Worm (Caenorhabditis elegans) whole organism, young adult: ENCODE data around the gene chs-2.

Experiments
- B0019.2 ChIP-seq: fragments of 200-800 bp; sonication (Bioruptor generic); conservative IDR thresholded peaks from 2 replicates; pipeline ENCODE4 v1.3.6; 2022; ENCODE audit warnings: missing genetic modification reagents, missing genetic modification characterization, missing compliant biosample characterization
- B0035.1 ChIP-seq: sonication (generic microtip); optimal IDR thresholded peaks from 2 replicates; lab custom pipeline; 2016; ENCODE audit warnings: missing genetic modification characterization, mild to moderate bottlenecking, missing compliant biosample characterization, missing genotype, missing genetic modification reagents
- B0261.1 ChIP-seq: sonication (generic microtip); optimal IDR thresholded peaks from 2 replicates; lab custom pipeline; 2016; ENCODE audit warnings: mild to moderate bottlenecking, missing genetic modification characterization, moderate library complexity, missing compliant biosample characterization
- D2030.7 ChIP-seq: fragments of 200-800 bp; sonication (Bioruptor generic); IDR thresholded peaks from 2 replicates; pipeline ENCODE4 v1.3.6; 2022; ENCODE audit warnings: missing genetic modification reagents, missing genetic modification characterization, missing compliant biosample characterization
- F23B12.7 ChIP-seq: sonication (generic microtip); optimal IDR thresholded peaks from 2 replicates; lab custom pipeline; 2017; ENCODE audit warnings: missing genetic modification characterization, mild to moderate bottlenecking, missing compliant biosample characterization, antibody characterized with exemption, moderate library complexity; ENCODE audit not compliant: insufficient read depth
- K12H6.12 ChIP-seq: fragments of 200-800 bp; sonication (Bioruptor generic); optimal IDR thresholded peaks from 2 replicates; lab custom pipeline; 2018; ENCODE audit warnings: mild to moderate bottlenecking, missing genetic modification characterization, missing compliant biosample characterization
- Y53F4B.3 ChIP-seq: fragments of 200-800 bp; sonication (Bioruptor generic); IDR thresholded peaks from 2 replicates; pipeline ENCODE4 v1.3.6; 2022; ENCODE audit warnings: missing genetic modification reagents, missing genetic modification characterization, missing compliant biosample characterization
- akir-1 ChIP-seq: fragments of 200-800 bp; sonication (Bioruptor generic); optimal IDR thresholded peaks from 2 replicates; lab custom pipeline; 2018; ENCODE audit warnings: mild to moderate bottlenecking, missing genetic modification characterization, moderate library complexity, missing compliant biosample characterization
- aptf-2 ChIP-seq: fragments of 200-800 bp; sonication (Bioruptor generic); conservative IDR thresholded peaks from 2 replicates; pipeline ENCODE4 v1.3.6; 2022; ENCODE audit warnings: missing genetic modification reagents, missing genetic modification characterization, missing compliant biosample characterization
- bed-1 ChIP-seq: fragments of 200-800 bp; sonication (Bioruptor generic); IDR thresholded peaks from 2 replicates; pipeline ENCODE4 v1.3.6; 2022; ENCODE audit warnings: missing genetic modification reagents, missing genetic modification characterization, missing compliant biosample characterization
- cebp-1 ChIP-seq, 2 experiments: fragments of 200-800 bp in 1 of 2; sonication (Bioruptor generic) in 1 of 2; sonication (generic microtip) in 1 of 2; IDR thresholded peaks in 1 of 2; optimal IDR thresholded peaks in 1 of 2; 2 replicates each; pipeline versions ENCODE4 v1.3.6 to Lab custom; 2017 to 2022; ENCODE audit warnings: missing compliant biosample characterization in 2 of 2, missing genetic modification characterization in 2 of 2, mild to moderate bottlenecking in 1 of 2, missing genetic modification reagents in 1 of 2, moderate library complexity in 1 of 2
- ceh-27 ChIP-seq: fragments of 200-800 bp; sonication (Bioruptor generic); optimal IDR thresholded peaks from 2 replicates; lab custom pipeline; 2018; ENCODE audit warnings: mild to moderate bottlenecking, missing genetic modification characterization, moderate library complexity, missing compliant biosample characterization
- ceh-79 ChIP-seq: sonication (generic microtip); optimal IDR thresholded peaks from 2 replicates; lab custom pipeline; 2017; ENCODE audit warnings: mild to moderate bottlenecking, missing genetic modification characterization, missing compliant biosample characterization
- die-1 ChIP-seq: sonication (generic microtip); optimal IDR thresholded peaks from 2 replicates; lab custom pipeline; 2016; ENCODE audit warnings: missing genotype, mild to moderate bottlenecking, missing genetic modification characterization, missing compliant biosample characterization
- egl-18 ChIP-seq: fragments of 200-800 bp; sonication (Bioruptor generic); IDR thresholded peaks from 2 replicates; pipeline ENCODE4 v1.3.6; 2022; ENCODE audit warnings: missing genetic modification reagents, missing genetic modification characterization, missing compliant biosample characterization
- egl-44 ChIP-seq: fragments of 200-800 bp; sonication (Bioruptor generic); IDR thresholded peaks from 2 replicates; pipeline ENCODE4 v1.3.6; 2022; ENCODE audit warnings: missing genetic modification reagents, missing genetic modification characterization, missing compliant biosample characterization
- hmg-1.2 ChIP-seq: fragments of 200-800 bp; sonication (Bioruptor generic); IDR thresholded peaks from 2 replicates; pipeline ENCODE4 v1.3.6; 2022; ENCODE audit warnings: missing genetic modification reagents, missing genetic modification characterization, missing compliant biosample characterization
- hrde-1 ChIP-seq: sonication (generic microtip); optimal IDR thresholded peaks from 2 replicates; lab custom pipeline; 2016; ENCODE audit warnings: missing genetic modification characterization, mild to moderate bottlenecking, missing compliant biosample characterization, moderate library complexity, missing genotype, missing genetic modification reagents, borderline replicate concordance
- let-526 ChIP-seq: fragments of 200-800 bp; sonication (Bioruptor generic); IDR thresholded peaks from 2 replicates; pipeline ENCODE4 v1.3.6; 2022; ENCODE audit warnings: missing genetic modification reagents, missing genetic modification characterization, missing compliant biosample characterization
- let-607 ChIP-seq, 2 experiments: fragments of 200-800 bp in 1 of 2; sonication (Bioruptor generic) in 1 of 2; sonication (generic microtip) in 1 of 2; optimal IDR thresholded peaks; 2 replicates each; lab custom pipeline; 2016 to 2018; ENCODE audit warnings: mild to moderate bottlenecking in 2 of 2, missing compliant biosample characterization in 2 of 2, missing genetic modification characterization in 2 of 2, moderate library complexity in 2 of 2, missing genotype in 1 of 2
- lin-26 ChIP-seq: fragments of 200-800 bp; sonication (Bioruptor generic); IDR thresholded peaks from 2 replicates; pipeline ENCODE4 v1.3.6; 2022; ENCODE audit warnings: missing genetic modification reagents, missing genetic modification characterization, missing compliant biosample characterization
- lin-40 ChIP-seq: sonication (generic microtip); optimal IDR thresholded peaks from 2 replicates; lab custom pipeline; 2016; ENCODE audit warnings: missing genetic modification characterization, mild to moderate bottlenecking, missing compliant biosample characterization, missing genotype, missing genetic modification reagents
- lsl-1 ChIP-seq: fragments of 200-800 bp; sonication (Bioruptor generic); optimal IDR thresholded peaks from 2 replicates; lab custom pipeline; 2018; ENCODE audit warnings: mild to moderate bottlenecking, missing genetic modification characterization, moderate library complexity, missing compliant biosample characterization
- mel-28 ChIP-seq: sonication (generic microtip); optimal IDR thresholded peaks from 2 replicates; lab custom pipeline; 2016; ENCODE audit warnings: borderline replicate concordance, mild to moderate bottlenecking, missing genetic modification characterization, missing compliant biosample characterization
- nfyb-1 ChIP-seq: fragments of 200-800 bp; sonication (Bioruptor generic); IDR thresholded peaks from 2 replicates; pipeline ENCODE4 v1.3.6; 2022; ENCODE audit warnings: missing genetic modification reagents, missing genetic modification characterization, missing compliant biosample characterization
- nhr-90 ChIP-seq: sonication (generic microtip); optimal IDR thresholded peaks from 2 replicates; lab custom pipeline; 2016; ENCODE audit warnings: missing genotype, mild to moderate bottlenecking, missing genetic modification characterization, missing compliant biosample characterization
- pbrm-1 ChIP-seq: fragments of 200-800 bp; sonication (Bioruptor generic); IDR thresholded peaks from 2 replicates; pipeline ENCODE4 v1.3.6; 2022; ENCODE audit warnings: missing genetic modification reagents, missing genetic modification characterization, missing compliant biosample characterization
- snpc-1.3 ChIP-seq: sonication (generic microtip); optimal IDR thresholded peaks from 2 replicates; lab custom pipeline; 2017; ENCODE audit warnings: missing genetic modification characterization, mild to moderate bottlenecking, missing compliant biosample characterization, antibody characterized with exemption, moderate library complexity, missing genotype, missing genetic modification reagents; ENCODE audit not compliant: insufficient read depth
- sptf-2 ChIP-seq: fragments of 200-800 bp; sonication (Bioruptor generic); optimal IDR thresholded peaks from 2 replicates; lab custom pipeline; 2018; ENCODE audit warnings: mild to moderate bottlenecking, missing genetic modification characterization, missing compliant biosample characterization
- zfh-2 ChIP-seq: fragments of 200-800 bp; sonication (Bioruptor generic); conservative IDR thresholded peaks from 2 replicates; pipeline ENCODE4 v1.3.6; 2022; ENCODE audit warnings: missing genetic modification reagents, missing genetic modification characterization, missing compliant biosample characterization
- ztf-22 ChIP-seq: fragments of 200-800 bp; sonication (Bioruptor generic); optimal IDR thresholded peaks from 2 replicates; lab custom pipeline; 2018; ENCODE audit warnings: mild to moderate bottlenecking, missing genetic modification characterization, moderate library complexity, missing compliant biosample characterization
- ztf-6 ChIP-seq: fragments of 200-800 bp; sonication (Bioruptor generic); IDR thresholded peaks from 2 replicates; pipeline ENCODE4 v1.3.6; 2022; ENCODE audit warnings: missing genetic modification reagents, missing genetic modification characterization, missing compliant biosample characterization

The chs-2 gene

ce11 chrII:216598-216997, 19.8 kb downstream of the chs-2 start, which contains the start of gene F48A11.4 (continued):
- TF ChIP-seq die-1 (tag; lab: Kevin White, UChicago) (peak; percentile 19), sptf-2 (GFP tag; lab: Kevin White, UChicago) (no peak), B0019.2 (0 out of 2 replicates have a peak, but pooled peaks have one; percentile 4), F23B12.7 (tag; lab: Kevin White, UChicago) (peak; percentile 93), nhr-90 (tag; lab: Kevin White, UChicago) (no peak), lin-26 (GFP tag; lab: Robert Waterston, UW) (peak; percentile 53; the same call in 1 of the 2 replicates), ceh-27 (GFP tag; lab: Kevin White, UChicago) (peak; percentile 76), egl-18 (GFP tag; lab: Robert Waterston, UW) (0 out of 2 replicates have a peak, but pooled peaks have one; percentile 19), bed-1 (GFP tag; lab: Robert Waterston, UW) (0 out of 2 replicates have a peak, but pooled peaks have one; percentile 42), K12H6.12 (tag; lab: Kevin White, UChicago) (peak; percentile 68), egl-44 (GFP tag; lab: Robert Waterston, UW) (peak; percentile 71; the same call in 1 of the 2 replicates), cebp-1 (GFP tag; IDR thresholded peaks at IDR 0.05; lab: Robert Waterston, UW) (peak; percentile 28; the same call in 1 of the 2 replicates), cebp-1 (tag; optimal IDR thresholded peaks at IDR 0.05; lab: Kevin White, UChicago) (peak; percentile 84), let-526 (GFP tag; lab: Robert Waterston, UW) (no peak), snpc-1.3 (peak; percentile 53), nfyb-1 (GFP tag; lab: Robert Waterston, UW) (peak; percentile 95), pbrm-1 (GFP tag; lab: Robert Waterston, UW) (peak; percentile 90), B0261.1 (tag; lab: Kevin White, UChicago) (no peak), hmg-1.2 (GFP tag; lab: Robert Waterston, UW) (peak; percentile 60)

- TF ChIP-seq ztf-22 (GFP tag; lab: Kevin White, UChicago) = no peak
- no peak for TF ChIP-seq aptf-2 (GFP tag; lab: Robert Waterston, UW)
- TF ChIP-seq mel-28 (tag; lab: Kevin White, UChicago) = no peak
- TF ChIP-seq let-607 (tag; optimal IDR thresholded peaks at IDR 0.05; lab: Kevin White, UChicago) = no peak
- no peak for TF ChIP-seq ceh-79 (tag; lab: Kevin White, UChicago)
- no peak for TF ChIP-seq F23B12.7 (tag; lab: Kevin White, UChicago)
- TF ChIP-seq hrde-1 (tag; lab: Kevin White, UChicago) = no peak
- TF ChIP-seq ztf-6 (GFP tag; lab: Robert Waterston, UW) = no peak
- no peak for TF ChIP-seq Y53F4B.3 (GFP tag; lab: Robert Waterston, UW)
- TF ChIP-seq D2030.7 = no peak
- TF ChIP-seq akir-1 (GFP tag; lab: Kevin White, UChicago) = no peak
- no peak for TF ChIP-seq ceh-27 (GFP tag; lab: Kevin White, UChicago)
- TF ChIP-seq lin-40 (tag; lab: Kevin White, UChicago) = no peak
- no peak for TF ChIP-seq snpc-1.3
- no peak for TF ChIP-seq B0035.1 (tag; lab: Kevin White, UChicago)
These were observed 20.5 kb downstream of the chs-2 start for ce11 chrII:217308-217707.

- TF ChIP-seq zfh-2 (GFP tag; lab: Robert Waterston, UW) (peak; percentile 44; the same call in 1 of the 2 replicates), lsl-1 (GFP tag; lab: Kevin White, UChicago) (no peak)
These were observed 23.2 kb downstream of the chs-2 start for ce11 chrII:219846-220503.
